Worm (Caenorhabditis elegans) whole organism, late embryonic: ENCODE measurements around the gene cpf-1.

Experiments
- ceh-45 ChIP-seq: fragments of 200-800 bp; sonication (Bioruptor generic); IDR thresholded peaks from 2 replicates; pipeline ENCODE4 v1.3.6; 2022; ENCODE audit warnings: missing genetic modification reagents, missing genetic modification characterization, missing compliant biosample characterization
- ceh-6 ChIP-seq: fragments of 200-800 bp; sonication (Bioruptor generic); optimal IDR thresholded peaks from 2 replicates; lab custom pipeline; 2018; ENCODE audit warnings: mild to moderate bottlenecking, missing genetic modification characterization, missing compliant biosample characterization
- elt-4 ChIP-seq: sonication (generic microtip); optimal IDR thresholded peaks from 2 replicates; lab custom pipeline; 2016; ENCODE audit warnings: missing genetic modification characterization, missing compliant biosample characterization
- gmeb-2 ChIP-seq: sonication (generic microtip); optimal IDR thresholded peaks from 2 replicates; lab custom pipeline; 2016; ENCODE audit warnings: missing genetic modification characterization, inconsistent platforms, missing compliant biosample characterization
- madf-2 ChIP-seq: sonication (generic microtip); optimal IDR thresholded peaks from 2 replicates; lab custom pipeline; 2017; ENCODE audit warnings: missing genetic modification characterization, missing compliant biosample characterization
- nhr-232 ChIP-seq: sonication (generic microtip); optimal IDR thresholded peaks from 2 replicates; lab custom pipeline; 2016; ENCODE audit warnings: missing genetic modification characterization, missing compliant biosample characterization
- pag-3 ChIP-seq: sonication (generic microtip); optimal IDR thresholded peaks from 2 replicates; lab custom pipeline; 2016; ENCODE audit warnings: missing compliant biosample characterization, missing genetic modification characterization, borderline replicate concordance
- sdc-2 ChIP-seq: sonication (generic microtip); optimal IDR thresholded peaks from 2 replicates; lab custom pipeline; 2016; ENCODE audit warnings: missing genotype, missing genetic modification characterization, missing compliant biosample characterization
- sox-4 ChIP-seq: sonication (generic microtip); optimal IDR thresholded peaks from 2 replicates; lab custom pipeline; 2017; ENCODE audit warnings: mild to moderate bottlenecking, missing genetic modification characterization, inconsistent platforms, missing compliant biosample characterization
- tbx-7 ChIP-seq: sonication (generic microtip); optimal IDR thresholded peaks from 2 replicates; lab custom pipeline; 2016; ENCODE audit warnings: missing genotype, missing genetic modification characterization, missing compliant biosample characterization
- ztf-16 ChIP-seq: sonication (generic microtip); optimal IDR thresholded peaks from 2 replicates; lab custom pipeline; 2017; ENCODE audit warnings: missing genetic modification characterization, missing compliant biosample characterization

ce11 chrII:8561227-8561626 is 41.0 kb downstream of the cpf-1 start, which contains the start of gene iff-2:
- TF ChIP-seq ceh-6 (GFP tag; lab: Kevin White, UChicago) (peak; percentile 56), madf-2 (peak; percentile 70), nhr-232 (tag; lab: Kevin White, UChicago) (no peak), gmeb-2 (tag; lab: Kevin White, UChicago) (no peak), tbx-7 (tag; lab: Kevin White, UChicago) (peak; percentile 48), pag-3 (tag; lab: Kevin White, UChicago) (no peak), ceh-45 (GFP tag; lab: Robert Waterston, UW) (peak; percentile 62; the same call in 1 of the 2 replicates), sox-4 (tag; lab: Kevin White, UChicago) (peak; percentile 50), sdc-2 (tag; lab: Kevin White, UChicago) (peak; percentile 78), elt-4 (no peak), ztf-16 (tag; lab: Kevin White, UChicago) (peak; percentile 83)
